Fruit fly (Drosophila melanogaster) whole organism, embryonic: ENCODE data around the gene jv.

Experiments used
- ATbp ChIP-seq: fragments of 200-800 bp; sonication (Bioruptor generic); optimal IDR thresholded peaks from 2 replicates; lab custom pipeline; 2017; ENCODE audit warnings: missing biosample characterization, mild to moderate bottlenecking, missing genetic modification characterization, missing genetic modification reagents
- CG10274 ChIP-seq: fragments of 200-800 bp; sonication (Bioruptor generic); optimal IDR thresholded peaks from 3 replicates; lab custom pipeline; 2017; ENCODE audit warnings: missing biosample characterization, mild to moderate bottlenecking, missing genetic modification characterization
- CG10366 ChIP-seq: fragments of 200-800 bp; sonication (Bioruptor generic); IDR thresholded peaks from 2 replicates; pipeline ENCODE4 v1.3.6; 2022; ENCODE audit warnings: missing biosample characterization, missing genetic modification characterization
- CG10654 ChIP-seq: fragments of 200-800 bp; sonication (Bioruptor generic); optimal IDR thresholded peaks from 2 replicates; lab custom pipeline; 2016; ENCODE audit warnings: missing biosample characterization, missing genetic modification characterization
- CG12744 ChIP-seq: fragments of 200-800 bp; sonication (Bioruptor generic); optimal IDR thresholded peaks from 2 replicates; lab custom pipeline; 2016; ENCODE audit warnings: missing biosample characterization, missing genetic modification characterization
- CG14441 ChIP-seq: fragments of 200-800 bp; sonication (Bioruptor generic); IDR thresholded peaks from 2 replicates; pipeline ENCODE4 v1.3.6; 2022; ENCODE audit warnings: missing biosample characterization, missing genetic modification characterization
- CG15269 ChIP-seq: fragments of 200-800 bp; sonication (Bioruptor generic); optimal IDR thresholded peaks from 2 replicates; lab custom pipeline; 2018; ENCODE audit warnings: missing biosample characterization, mild to moderate bottlenecking, missing genetic modification characterization, moderate library complexity
- CG15479 ChIP-seq: fragments of 200-800 bp; sonication (Bioruptor generic); optimal IDR thresholded peaks from 3 replicates; lab custom pipeline; 2019; ENCODE audit warnings: missing biosample characterization, mild to moderate bottlenecking, missing genetic modification characterization, moderate library complexity
- CG15696 ChIP-seq: fragments of 200-800 bp; sonication (Bioruptor generic); optimal IDR thresholded peaks from 2 replicates; lab custom pipeline; 2019; ENCODE audit warnings: missing biosample characterization, mild to moderate bottlenecking, missing genetic modification characterization, moderate library complexity
- CG16815 ChIP-seq: fragments of 200-800 bp; sonication (Bioruptor generic); optimal IDR thresholded peaks from 3 replicates; lab custom pipeline; 2017; ENCODE audit warnings: missing biosample characterization, mild to moderate bottlenecking, missing genetic modification characterization
- CG17328 ChIP-seq: fragments of 200-800 bp; sonication (Bioruptor generic); IDR thresholded peaks from 2 replicates; pipeline ENCODE4 v1.3.6; 2022; ENCODE audit warnings: missing biosample characterization, missing genetic modification characterization
- CG17912 ChIP-seq: fragments of 200-800 bp; sonication (Bioruptor generic); optimal IDR thresholded peaks from 2 replicates; lab custom pipeline; 2018; ENCODE audit warnings: missing biosample characterization, mild to moderate bottlenecking, missing genetic modification characterization
- CG18764 ChIP-seq: fragments of 200-800 bp; sonication (Bioruptor generic); optimal IDR thresholded peaks from 3 replicates; lab custom pipeline; 2016; ENCODE audit warnings: missing biosample characterization, missing genetic modification characterization
- CG31388 ChIP-seq: fragments of 200-800 bp; sonication (Bioruptor generic); optimal IDR thresholded peaks from 2 replicates; lab custom pipeline; 2016; ENCODE audit warnings: missing biosample characterization, missing genetic modification characterization
- CG3995 ChIP-seq: fragments of 200-800 bp; sonication (Bioruptor generic); optimal IDR thresholded peaks from 3 replicates; lab custom pipeline; 2016; ENCODE audit warnings: missing biosample characterization, missing genetic modification characterization
- CG4360 ChIP-seq: fragments of 200-800 bp; sonication (Bioruptor generic); IDR thresholded peaks from 2 replicates; pipeline ENCODE4 v1.3.6; 2022; ENCODE audit warnings: missing biosample characterization, missing genetic modification characterization
- CG6765 ChIP-seq: fragments of 200-800 bp; sonication (Bioruptor generic); optimal IDR thresholded peaks from 3 replicates; lab custom pipeline; 2017; ENCODE audit warnings: missing biosample characterization, mild to moderate bottlenecking, missing genetic modification characterization
- CG7372 ChIP-seq: fragments of 200-800 bp; sonication (Bioruptor generic); IDR thresholded peaks from 2 replicates; pipeline ENCODE4 v1.3.6; 2022; ENCODE audit warnings: missing biosample characterization, missing genetic modification characterization
- CG8290 ChIP-seq, 3 experiments: fragments of 200-800 bp; sonication (Bioruptor generic); optimal IDR thresholded peaks; 2 replicates each; lab custom pipeline; 2016 to 2019; ENCODE audit warnings: missing biosample characterization in 3 of 3, missing genetic modification characterization in 3 of 3, mild to moderate bottlenecking in 2 of 3, moderate library complexity in 1 of 3
- CG9215 ChIP-seq: fragments of 200-800 bp; sonication (Bioruptor generic); IDR thresholded peaks from 2 replicates; pipeline ENCODE4 v1.3.6; 2022; ENCODE audit warnings: missing biosample characterization, missing genetic modification characterization
- CG9932 ChIP-seq: fragments of 200-800 bp; sonication (Bioruptor generic); IDR thresholded peaks from 2 replicates; pipeline ENCODE4 v1.3.6; 2022; ENCODE audit warnings: missing biosample characterization, missing genetic modification characterization
- Chrac-16 ChIP-seq: fragments of 200-800 bp; sonication (Bioruptor generic); optimal IDR thresholded peaks from 3 replicates; lab custom pipeline; 2016; ENCODE audit warnings: missing biosample characterization, missing genetic modification characterization
- Drgx ChIP-seq: fragments of 200-800 bp; sonication (Bioruptor generic); IDR thresholded peaks from 2 replicates; pipeline ENCODE4 v1.3.6; 2022; ENCODE audit warnings: missing biosample characterization, missing genetic modification characterization
- Hr3 ChIP-seq: fragments of 200-800 bp; sonication (Bioruptor generic); optimal IDR thresholded peaks from 3 replicates; lab custom pipeline; 2016; ENCODE audit warnings: missing biosample characterization, missing genetic modification characterization
- MBD-R2 ChIP-seq: fragments of 200-800 bp; sonication (Bioruptor generic); IDR thresholded peaks from 2 replicates; pipeline ENCODE4 v1.3.6; 2022; ENCODE audit warnings: missing biosample characterization, missing genetic modification characterization
- MTF-1 ChIP-seq: fragments of 200-800 bp; sonication (Bioruptor generic); optimal IDR thresholded peaks from 2 replicates; lab custom pipeline; 2018; ENCODE audit warnings: missing biosample characterization, mild to moderate bottlenecking, missing genetic modification characterization, borderline replicate concordance
- Oli ChIP-seq: fragments of 200-800 bp; sonication (Bioruptor generic); optimal IDR thresholded peaks from 2 replicates; lab custom pipeline; 2018; ENCODE audit warnings: missing biosample characterization, mild to moderate bottlenecking, missing genetic modification characterization, moderate library complexity
- Sry-β ChIP-seq: fragments of 200-800 bp; sonication (Bioruptor generic); optimal IDR thresholded peaks from 2 replicates; lab custom pipeline; 2018; ENCODE audit warnings: missing biosample characterization, mild to moderate bottlenecking, missing genetic modification characterization, moderate library complexity
- Sry-δ ChIP-seq: fragments of 200-800 bp; sonication (Bioruptor generic); optimal IDR thresholded peaks from 2 replicates; lab custom pipeline; 2016; ENCODE audit warnings: missing biosample characterization, missing genetic modification characterization
- ab ChIP-seq: fragments of 200-800 bp; sonication (Bioruptor generic); optimal IDR thresholded peaks from 2 replicates; lab custom pipeline; 2016; ENCODE audit warnings: missing biosample characterization, missing genetic modification characterization
- ash1 ChIP-seq: fragments of 200-800 bp; sonication (Bioruptor generic); optimal IDR thresholded peaks from 2 replicates; lab custom pipeline; 2018; ENCODE audit warnings: missing biosample characterization, mild to moderate bottlenecking, missing genetic modification characterization
- chinmo ChIP-seq: fragments of 200-800 bp; sonication (Bioruptor generic); IDR thresholded peaks from 4 replicates; pipeline ENCODE4 v1.3.6; 2022; ENCODE audit warnings: missing biosample characterization, missing genetic modification characterization; ENCODE audit not compliant: partially characterized antibody
- dan ChIP-seq: fragments of 200-800 bp; sonication (Bioruptor generic); IDR thresholded peaks from 2 replicates; pipeline ENCODE4 v1.3.6; 2022; ENCODE audit warnings: missing biosample characterization, missing genetic modification characterization
- dimm ChIP-seq: fragments of 200-800 bp; sonication (Bioruptor generic); IDR thresholded peaks from 2 replicates; pipeline ENCODE4 v1.3.6; 2022; ENCODE audit warnings: missing biosample characterization, missing genetic modification characterization
- disco-r ChIP-seq: fragments of 200-800 bp; sonication (Bioruptor generic); optimal IDR thresholded peaks from 2 replicates; lab custom pipeline; 2016; ENCODE audit warnings: missing biosample characterization, missing genetic modification characterization
- fd102C ChIP-seq: fragments of 200-800 bp; sonication (Bioruptor generic); optimal IDR thresholded peaks from 2 replicates; lab custom pipeline; 2018; ENCODE audit warnings: missing biosample characterization, mild to moderate bottlenecking, missing genetic modification characterization, moderate library complexity
- fd64A ChIP-seq: fragments of 200-800 bp; sonication (Bioruptor generic); optimal IDR thresholded peaks from 3 replicates; lab custom pipeline; 2018; ENCODE audit warnings: missing biosample characterization, mild to moderate bottlenecking, missing genetic modification characterization
- fd96Cb ChIP-seq: fragments of 200-800 bp; sonication (Bioruptor generic); optimal IDR thresholded peaks from 2 replicates; lab custom pipeline; 2018; ENCODE audit warnings: missing biosample characterization, mild to moderate bottlenecking, missing genetic modification characterization, moderate library complexity
- gro ChIP-seq: fragments of 200-800 bp; sonication (Bioruptor generic); optimal IDR thresholded peaks from 2 replicates; lab custom pipeline; 2016; ENCODE audit warnings: missing biosample characterization, missing genetic modification characterization
- h ChIP-seq: fragments of >200 bp; optimal IDR thresholded peaks from 2 replicates; lab custom pipeline; 2017
- jigr1 ChIP-seq: fragments of 200-800 bp; sonication (Bioruptor generic); IDR thresholded peaks from 3 replicates; pipeline ENCODE4 v1.3.6; 2022; ENCODE audit warnings: missing biosample characterization, missing genetic modification characterization
- nerfin-1 ChIP-seq: fragments of 200-800 bp; sonication (Bioruptor generic); optimal IDR thresholded peaks from 3 replicates; lab custom pipeline; 2019; ENCODE audit warnings: missing biosample characterization, mild to moderate bottlenecking, missing genetic modification characterization, moderate library complexity
- oc ChIP-seq: fragments of 200-800 bp; sonication (Bioruptor generic); optimal IDR thresholded peaks from 2 replicates; lab custom pipeline; 2018; ENCODE audit warnings: missing biosample characterization, mild to moderate bottlenecking, missing genetic modification characterization, moderate library complexity
- pb ChIP-seq: fragments of 200-800 bp; sonication (Bioruptor generic); optimal IDR thresholded peaks from 3 replicates; lab custom pipeline; 2016; ENCODE audit warnings: missing biosample characterization, missing genetic modification characterization
- pfk ChIP-seq: fragments of 200-800 bp; sonication (Bioruptor generic); optimal IDR thresholded peaks from 2 replicates; lab custom pipeline; 2018; ENCODE audit warnings: missing biosample characterization, mild to moderate bottlenecking, missing genetic modification characterization, moderate library complexity
- pros ChIP-seq: fragments of 200-800 bp; sonication (Bioruptor generic); optimal IDR thresholded peaks from 3 replicates; lab custom pipeline; 2019; ENCODE audit warnings: missing biosample characterization, mild to moderate bottlenecking, missing genetic modification characterization, moderate library complexity
- pzg ChIP-seq: fragments of 200-800 bp; sonication (Bioruptor generic); optimal IDR thresholded peaks from 3 replicates; lab custom pipeline; 2018; ENCODE audit warnings: missing biosample characterization, mild to moderate bottlenecking, missing genetic modification characterization, moderate library complexity
- salm ChIP-seq: fragments of 200-800 bp; sonication (Bioruptor generic); optimal IDR thresholded peaks from 2 replicates; lab custom pipeline; 2018; ENCODE audit warnings: missing biosample characterization, mild to moderate bottlenecking, missing genetic modification characterization
- sim ChIP-seq: fragments of 200-800 bp; sonication (Bioruptor generic); IDR thresholded peaks from 2 replicates; pipeline ENCODE4 v1.3.6; 2022; ENCODE audit warnings: missing biosample characterization, missing genetic modification characterization
- ssp ChIP-seq: fragments of 200-800 bp; sonication (Bioruptor generic); IDR thresholded peaks from 2 replicates; pipeline ENCODE4 v1.3.6; 2022; ENCODE audit warnings: missing biosample characterization, missing genetic modification characterization
- zfh1 ChIP-seq: fragments of 200-800 bp; sonication (Bioruptor generic); IDR thresholded peaks from 3 replicates; pipeline ENCODE4 v1.3.6; 2022; ENCODE audit warnings: missing biosample characterization, missing genetic modification characterization

Gene jv

DNA sequence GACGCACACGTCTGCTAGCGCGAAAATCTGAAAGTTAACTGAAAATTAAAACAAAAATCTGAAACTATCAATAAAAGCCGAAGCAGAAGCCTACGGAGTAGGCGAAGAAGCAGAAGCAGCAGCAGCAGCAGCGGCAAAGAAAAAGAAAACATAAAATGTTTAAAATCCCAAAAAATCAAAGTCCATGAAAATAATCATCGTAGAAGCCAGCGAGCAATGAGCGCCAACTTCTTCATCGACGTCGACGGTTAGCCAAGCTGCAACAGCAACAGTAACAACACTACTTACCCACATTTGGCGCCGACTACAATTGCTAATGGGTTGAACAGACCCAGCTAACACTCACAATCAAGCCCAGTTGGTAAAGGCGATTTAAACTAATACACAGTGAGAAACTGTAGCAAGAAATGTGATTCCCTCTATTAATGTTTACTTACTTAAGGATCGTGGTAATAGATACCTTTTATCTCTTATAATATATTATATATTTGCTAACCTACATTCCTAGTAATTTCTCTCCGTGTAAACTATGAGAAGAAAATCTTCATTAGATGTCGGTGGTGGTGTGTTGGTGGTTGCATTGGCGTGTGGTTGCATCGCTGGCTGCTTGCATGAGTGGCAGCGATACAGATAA is at the start of gene jv (continued):
- TF ChIP-seq CG7372 (GFP tag; lab: Robert Waterston, UW) = no peak
- peak; percentile 30 for TF ChIP-seq fd96Cb (tag; lab: Kevin White, UChicago)
- no peak for TF ChIP-seq Chrac-16
- TF ChIP-seq CG17912 = no peak
- no peak for TF ChIP-seq CG15269 (tag; lab: Kevin White, UChicago)
- TF ChIP-seq pfk (GFP tag; lab: Kevin White, UChicago) = no peak
- no peak for TF ChIP-seq CG9932 (GFP tag; lab: Robert Waterston, UW)
- TF ChIP-seq chinmo = no peak
- no peak for TF ChIP-seq ATbp (GFP tag; lab: Kevin White, UChicago)
- TF ChIP-seq ssp (GFP tag; lab: Robert Waterston, UW) = no peak
- TF ChIP-seq CG6765 (GFP tag; lab: Kevin White, UChicago) = no peak
- peak; percentile 30 for TF ChIP-seq Hr3 (GFP tag; lab: Kevin White, UChicago)
- no peak for TF ChIP-seq salm
- no peak for TF ChIP-seq CG12744
- TF ChIP-seq CG16815 (GFP tag; lab: Kevin White, UChicago) = peak; percentile 12
- TF ChIP-seq MTF-1 (GFP tag; lab: Kevin White, UChicago) = no peak
- TF ChIP-seq CG15479 = no peak
- no peak for TF ChIP-seq pros (GFP tag; lab: Kevin White, UChicago)
- TF ChIP-seq CG31388 (GFP tag; lab: Kevin White, UChicago) = no peak
- TF ChIP-seq CG4360 (GFP tag; lab: Robert Waterston, UW) = no peak
- no peak for TF ChIP-seq h
- TF ChIP-seq Oli = peak; percentile 39
- TF ChIP-seq fd102C (GFP tag; lab: Kevin White, UChicago) = no peak
- TF ChIP-seq nerfin-1 (tag; lab: Kevin White, UChicago) = no peak
- peak; percentile 37; the same call in 1 of the 2 replicates for TF ChIP-seq sim (GFP tag; lab: Robert Waterston, UW)
- TF ChIP-seq jigr1 = no peak
- no peak for TF ChIP-seq dimm
- no peak for TF ChIP-seq pzg (GFP tag; lab: Kevin White, UChicago)
- TF ChIP-seq disco-r (GFP tag; lab: Kevin White, UChicago) = no peak
- TF ChIP-seq dan = no peak
- no peak for TF ChIP-seq Sry-β (GFP tag; lab: Kevin White, UChicago)
- no peak for TF ChIP-seq CG18764 (GFP tag; lab: Kevin White, UChicago)
- no peak for TF ChIP-seq MBD-R2 (GFP tag; lab: Robert Waterston, UW)
- peak; percentile 75 for TF ChIP-seq zfh1
- peak; percentile 31 for TF ChIP-seq oc (tag; lab: Kevin White, UChicago)
- TF ChIP-seq CG3995 (GFP tag; lab: Kevin White, UChicago) = no peak
- peak; percentile 15; the same call in 1 of the 2 replicates for TF ChIP-seq CG10366 (GFP tag; lab: Robert Waterston, UW)
- TF ChIP-seq CG14441 = peak; percentile 44; the same call in 1 of the 2 replicates
- no peak for TF ChIP-seq fd64A (GFP tag; lab: Kevin White, UChicago)
- TF ChIP-seq ash1 (GFP tag; lab: Kevin White, UChicago) = no peak
- TF ChIP-seq CG8290 (GFP tag; optimal IDR thresholded peaks at IDR 0.05; lab: Kevin White, UChicago) = no peak
- no peak for TF ChIP-seq CG8290 (tag; optimal IDR thresholded peaks at IDR 0.05; lab: Kevin White, UChicago)
- no peak for TF ChIP-seq CG9215 (GFP tag; lab: Robert Waterston, UW)
- TF ChIP-seq CG17328 (GFP tag; lab: Robert Waterston, UW) = peak; percentile 48
- TF ChIP-seq CG10274 (GFP tag; lab: Kevin White, UChicago) = no peak
- TF ChIP-seq Sry-δ (GFP tag; lab: Kevin White, UChicago) = no peak
- peak; percentile 48 for TF ChIP-seq CG15696 (tag; lab: Kevin White, UChicago)
- TF ChIP-seq Drgx (GFP tag; lab: Robert Waterston, UW) = peak; percentile 65; the same call in 1 of the 2 replicates
- TF ChIP-seq gro (GFP tag; lab: Kevin White, UChicago) = no peak
- no peak for TF ChIP-seq CG10654
- TF ChIP-seq pb (GFP tag; lab: Kevin White, UChicago) = no peak
- no peak for TF ChIP-seq ab (GFP tag; lab: Kevin White, UChicago)
